Worm (Caenorhabditis elegans): ENCODE measurements around the gene C56E10.3.

DNA sequence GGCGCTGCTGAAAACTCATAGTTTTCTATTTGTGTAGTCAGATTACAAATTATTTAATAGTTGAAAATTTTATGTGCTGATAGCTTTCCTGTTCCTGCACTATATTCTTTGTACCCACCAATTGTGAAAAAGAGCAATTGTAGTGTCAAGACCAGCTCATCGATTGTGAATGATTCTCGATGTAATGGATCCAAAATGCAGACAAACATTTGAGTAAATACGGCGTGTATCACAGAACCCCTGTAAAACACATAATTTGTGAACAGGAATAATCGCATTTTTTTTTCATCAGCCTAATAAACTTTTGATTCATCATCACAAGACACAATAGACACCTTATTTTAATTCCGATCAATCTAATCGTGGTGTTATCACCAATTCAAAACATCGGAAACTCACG is 16.8 kb downstream of the C56E10.3 start:
- no peak for TF ChIP-seq unc-39 (tag; optimal IDR thresholded peaks at IDR 0.05)
- no peak for TF ChIP-seq unc-62 (GFP tag; optimal IDR thresholded peaks at IDR 0.05)
- no peak for TF ChIP-seq nhr-237 (tag; optimal IDR thresholded peaks at IDR 0.05)
- no peak for TF ChIP-seq nhr-12 (tag; optimal IDR thresholded peaks at IDR 0.05)

All from whole organism, mixed stage, embryonic.